Worm (Caenorhabditis elegans): ENCODE results near the gene hda-6.
"Not testable (repeated sequence)": the region's sequence is repeated elsewhere in the genome, so short reads cannot be mapped to it uniquely, and the experiment has no call there.

hda-6 gene

ce11 chrIV:5308046-5308643 is 56.0 kb downstream of the hda-6 start, which contains the start of the genes ZK354.9 and msp-58:
Gene ZK354.9 (minus strand): TSS chrIV:5308146.
Gene msp-58 (plus strand): TSS chrIV:5308593.
- not testable (repeated sequence) for TF ChIP-seq nhr-19 (GFP tag; conservative IDR thresholded peaks at IDR 0.05); nhr-77 (tag; optimal IDR thresholded peaks at IDR 0.05); pax-3 (tag; optimal IDR thresholded peaks at IDR 0.05)
